Fruit fly (Drosophila melanogaster): ENCODE data around the gene Ssu72.

- TF ChIP-seq pan (optimal IDR thresholded peaks at IDR 0.05), result no peak
- TF ChIP-seq Dll (optimal IDR thresholded peaks at IDR 0.05), result peak; percentile 97
- TF ChIP-seq CG8478 (optimal IDR thresholded peaks at IDR 0.05), result no peak
- TF ChIP-seq psq (optimal IDR thresholded peaks at IDR 0.05), result no peak
Measured at dm6 chrX:19683040-19683875, 18.9 kb downstream of the Ssu72 start, which contains the start of the genes dome and Ubqn.
